Worm (Caenorhabditis elegans): ENCODE results near the gene F11E6.6.

Gene F11E6.6

DNA sequence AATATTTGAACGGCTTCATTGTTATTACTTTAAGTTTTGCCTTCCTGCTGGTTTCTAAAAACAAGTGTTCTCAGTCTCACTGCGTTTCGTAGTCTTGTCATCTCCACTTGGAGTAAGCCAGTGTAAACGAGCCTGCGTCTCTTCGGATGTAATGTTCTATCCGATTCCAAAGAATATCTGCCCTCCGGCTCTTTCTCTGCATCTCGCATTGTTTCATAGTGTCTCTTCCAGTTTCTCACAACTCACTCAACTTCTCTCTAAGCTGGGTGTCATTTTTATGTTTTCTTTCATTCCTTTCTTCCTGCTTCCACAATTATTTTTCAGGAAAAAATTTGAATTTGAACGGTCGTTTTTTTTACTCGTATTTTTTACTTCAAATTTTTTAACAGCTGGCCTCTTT is 38.8 kb downstream of the F11E6.6 start:
- no peak for TF ChIP-seq D1046.2 (GFP tag; IDR thresholded peaks at IDR 0.05)
- TF ChIP-seq nhr-6 (tag; optimal IDR thresholded peaks at IDR 0.05), result no peak
- TF ChIP-seq unc-62 (GFP tag; optimal IDR thresholded peaks at IDR 0.05 in 1 of 2), result peak in 1 of 2 experiments; percentile 97
- TF ChIP-seq unc-62 (tag; optimal IDR thresholded peaks at IDR 0.05), result no peak
- no peak for TF ChIP-seq nhr-41 (GFP tag; IDR thresholded peaks at IDR 0.05)
- peak; percentile 20 for TF ChIP-seq rbr-2 (tag; optimal IDR thresholded peaks at IDR 0.05)

DNA sequence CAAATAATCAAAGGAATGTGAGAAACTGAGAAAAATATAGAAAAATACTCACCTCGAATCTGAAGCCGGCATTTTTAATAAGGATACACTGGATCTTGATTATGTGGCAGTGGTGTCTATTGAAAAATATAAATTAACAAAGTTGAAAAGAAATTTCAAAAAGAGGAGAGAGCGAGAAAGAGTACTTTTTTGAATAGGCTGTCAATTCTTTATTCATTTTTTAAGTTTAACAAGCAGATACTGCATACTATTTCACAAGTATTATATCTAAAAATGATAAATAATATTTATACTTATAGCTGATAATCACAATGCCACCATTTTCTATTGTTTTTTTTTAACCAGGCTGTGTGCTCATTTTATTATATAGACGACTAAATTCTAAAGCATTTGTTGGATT is 48.1 kb downstream of the F11E6.6 start, which contains the start of gene npr-26:
Gene npr-26, minus strand, starts transcription at position 101 of the 400 bp plus-strand sequence.
- no peak for TF ChIP-seq zfp-3 (GFP tag; conservative IDR thresholded peaks at IDR 0.05)
- TF ChIP-seq zfp-2 (tag; optimal IDR thresholded peaks at IDR 0.05), result no peak
- TF ChIP-seq rbr-2 (tag; optimal IDR thresholded peaks at IDR 0.05), result no peak
- TF ChIP-seq fos-1 (tag; optimal IDR thresholded peaks at IDR 0.05), result no peak
- TF ChIP-seq ceh-28 (tag; optimal IDR thresholded peaks at IDR 0.05), result no peak
- no peak for TF ChIP-seq vab-7 (GFP tag; IDR thresholded peaks at IDR 0.05)
- TF ChIP-seq lsy-2 (tag; optimal IDR thresholded peaks at IDR 0.05), result no peak
- TF ChIP-seq egl-27 (tag; optimal IDR thresholded peaks at IDR 0.05), result no peak
- no peak for TF ChIP-seq skn-1 (tag; optimal IDR thresholded peaks at IDR 0.05)
- TF ChIP-seq lin-29 (GFP tag; IDR thresholded peaks at IDR 0.05), result no peak
- no peak for TF ChIP-seq spr-1 (tag; optimal IDR thresholded peaks at IDR 0.05)
- no peak for TF ChIP-seq hlh-30 (tag; optimal IDR thresholded peaks at IDR 0.05; ENCODE audit: insufficient read depth)
